Fruit fly (Drosophila melanogaster): ENCODE results near the gene CG42716.

Gene CG42716

DNA sequence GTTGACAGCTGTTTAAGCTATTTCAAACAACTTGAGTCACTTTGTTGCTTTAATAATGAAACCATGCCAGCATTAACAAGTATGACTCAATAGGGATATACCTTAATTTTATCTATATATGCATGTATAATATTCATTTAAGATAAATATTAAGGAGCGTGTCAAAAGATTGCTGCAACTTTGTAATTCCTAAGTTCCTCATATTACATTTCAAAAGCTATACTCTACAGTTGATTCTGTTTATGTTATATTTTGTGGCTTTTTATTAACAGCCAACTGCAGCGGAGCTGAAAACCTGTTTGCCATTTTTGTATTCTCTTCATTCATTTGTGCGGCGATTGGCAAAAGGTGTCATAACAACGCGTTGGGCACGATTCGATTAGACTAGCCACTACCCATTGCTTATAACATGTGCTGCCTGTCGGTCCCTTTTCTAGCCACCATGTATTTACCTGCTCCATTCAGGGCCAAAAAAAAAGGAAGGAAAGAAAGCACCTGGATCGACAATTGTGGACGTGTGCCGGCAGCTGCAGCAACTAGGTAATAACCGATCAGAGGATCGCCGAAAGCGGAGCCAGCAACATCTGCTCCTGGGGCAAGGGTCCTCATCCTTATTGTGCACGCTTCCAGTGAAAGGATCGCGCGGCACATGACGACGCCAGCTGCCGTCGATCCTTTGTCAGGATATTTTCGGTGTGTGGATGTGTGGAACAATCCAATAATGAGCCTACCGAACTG lies 15.3 kb downstream of the CG42716 start:
- TF ChIP-seq psq (optimal IDR thresholded peaks at IDR 0.05) (no peak), insv (optimal IDR thresholded peaks at IDR 0.05) (no peak), ttk (optimal IDR thresholded peaks at IDR 0.05) (no peak), Sin3A (optimal IDR thresholded peaks at IDR 0.05) (no peak), Myc (optimal IDR thresholded peaks at IDR 0.05) (no peak), h (optimal IDR thresholded peaks at IDR 0.05) (no peak)

dm6 chr3L:16049955-16050886 lies 16.6 kb downstream of the CG42716 start:
- no peak for TF ChIP-seq psq (optimal IDR thresholded peaks at IDR 0.05)

- TF ChIP-seq Sin3A (optimal IDR thresholded peaks at IDR 0.05): no peak
- TF ChIP-seq psq (optimal IDR thresholded peaks at IDR 0.05): no peak
- no peak for TF ChIP-seq h (optimal IDR thresholded peaks at IDR 0.05)
- TF ChIP-seq Myc (optimal IDR thresholded peaks at IDR 0.05): no peak
- no peak for TF ChIP-seq insv (optimal IDR thresholded peaks at IDR 0.05)
- TF ChIP-seq ttk (optimal IDR thresholded peaks at IDR 0.05): no peak
Measured at dm6 chr3L:16050887-16051258, 17.3 kb downstream of the CG42716 start, which contains the start of gene Diap1. Gene Diap1, minus strand, starts transcription at chr3L:16051034.

dm6 chr3L:16051719-16052122 lies 18.1 kb downstream of the CG42716 start, which contains the start of gene Mbs:
Gene Mbs, plus strand, starts transcription at chr3L:16051959.
- TF ChIP-seq insv (optimal IDR thresholded peaks at IDR 0.05): no peak
- TF ChIP-seq Myc (optimal IDR thresholded peaks at IDR 0.05): no peak
- TF ChIP-seq ttk (optimal IDR thresholded peaks at IDR 0.05): no peak
- no peak for TF ChIP-seq h (optimal IDR thresholded peaks at IDR 0.05)
- no peak for TF ChIP-seq Sin3A (optimal IDR thresholded peaks at IDR 0.05)
- TF ChIP-seq psq (optimal IDR thresholded peaks at IDR 0.05): no peak

DNA sequence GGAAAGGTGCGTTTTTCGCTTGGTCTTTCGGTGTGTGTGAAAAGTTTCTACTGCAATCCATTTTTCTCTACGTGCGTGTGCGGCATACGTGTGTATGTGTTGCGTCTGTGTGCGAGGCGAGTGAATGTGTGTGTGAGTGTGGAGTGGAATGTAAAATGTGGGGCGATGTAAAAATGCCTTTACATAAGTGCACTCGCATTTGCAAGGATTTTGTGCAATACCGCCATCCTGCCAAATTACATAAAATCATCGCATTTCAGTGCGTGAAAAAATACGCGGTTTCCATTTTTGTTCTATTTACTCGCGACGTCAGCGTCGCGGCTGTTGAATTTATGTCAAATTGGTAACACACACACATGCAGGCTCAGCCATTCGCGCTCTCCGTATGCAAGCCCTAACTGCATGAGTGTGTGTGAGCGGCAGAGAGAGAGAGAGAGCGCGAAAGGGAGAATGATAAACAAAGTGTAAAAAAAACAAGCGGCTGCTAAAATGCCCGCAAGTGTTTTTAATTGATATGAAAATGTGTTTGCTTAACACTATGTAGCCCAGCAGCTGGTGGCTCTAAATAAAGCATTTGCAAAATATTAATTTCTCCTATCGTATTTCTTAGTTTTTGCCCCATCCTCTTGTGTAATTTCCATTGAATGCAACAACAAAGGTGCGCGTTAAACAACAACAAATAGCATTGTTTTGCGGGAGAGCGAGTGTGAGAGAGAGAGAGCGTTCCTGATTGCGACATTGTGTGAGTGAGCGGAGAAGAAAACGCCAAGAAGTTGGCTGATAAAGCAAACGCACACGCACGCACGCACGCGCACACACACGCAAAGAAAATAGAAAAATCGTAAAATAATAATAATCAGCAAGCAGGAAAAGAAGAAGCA lies 18.8 kb downstream of the CG42716 start:
- no peak for TF ChIP-seq h (optimal IDR thresholded peaks at IDR 0.05)
- TF ChIP-seq Myc (optimal IDR thresholded peaks at IDR 0.05): no peak
- no peak for TF ChIP-seq psq (optimal IDR thresholded peaks at IDR 0.05)
- TF ChIP-seq ttk (optimal IDR thresholded peaks at IDR 0.05): no peak
- TF ChIP-seq insv (optimal IDR thresholded peaks at IDR 0.05): no peak
- no peak for TF ChIP-seq Sin3A (optimal IDR thresholded peaks at IDR 0.05)

DNA sequence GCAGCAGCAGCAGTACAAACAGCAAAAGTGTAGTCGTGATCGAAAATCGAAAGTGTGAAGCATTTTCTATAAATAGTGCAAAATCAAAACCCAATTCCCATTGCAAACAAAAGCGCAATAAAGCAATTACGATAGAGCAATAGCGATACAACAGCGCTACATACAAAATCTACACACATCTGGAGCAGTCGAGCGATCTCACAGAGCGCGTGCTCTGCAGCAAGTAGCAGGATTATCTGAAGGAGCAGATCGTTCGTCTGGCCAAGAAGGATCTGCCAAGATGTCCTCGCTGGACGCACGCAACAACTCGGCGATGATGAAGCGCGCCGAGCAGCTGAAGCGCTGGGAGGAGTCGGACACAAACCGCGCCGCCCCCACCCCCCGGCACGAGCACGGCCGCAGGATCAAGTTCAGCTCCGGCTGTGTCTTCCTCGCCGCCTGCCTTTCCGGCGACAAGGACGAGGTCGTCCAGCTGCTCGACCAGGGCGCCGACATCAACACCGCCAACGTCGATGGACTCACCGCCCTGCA lies 19.5 kb downstream of the CG42716 start:
- TF ChIP-seq psq (optimal IDR thresholded peaks at IDR 0.05) (no peak), insv (optimal IDR thresholded peaks at IDR 0.05) (no peak), ttk (optimal IDR thresholded peaks at IDR 0.05) (no peak), Sin3A (optimal IDR thresholded peaks at IDR 0.05) (no peak), h (optimal IDR thresholded peaks at IDR 0.05) (no peak), Myc (optimal IDR thresholded peaks at IDR 0.05) (no peak)

- no peak for TF ChIP-seq Myc (optimal IDR thresholded peaks at IDR 0.05)
- TF ChIP-seq ttk (optimal IDR thresholded peaks at IDR 0.05): no peak
- no peak for TF ChIP-seq Sin3A (optimal IDR thresholded peaks at IDR 0.05)
- no peak for TF ChIP-seq psq (optimal IDR thresholded peaks at IDR 0.05)
- no peak for TF ChIP-seq h (optimal IDR thresholded peaks at IDR 0.05)
- no peak for TF ChIP-seq insv (optimal IDR thresholded peaks at IDR 0.05)
Measured at dm6 chr3L:16054095-16054494, 20.5 kb downstream of the CG42716 start.

DNA sequence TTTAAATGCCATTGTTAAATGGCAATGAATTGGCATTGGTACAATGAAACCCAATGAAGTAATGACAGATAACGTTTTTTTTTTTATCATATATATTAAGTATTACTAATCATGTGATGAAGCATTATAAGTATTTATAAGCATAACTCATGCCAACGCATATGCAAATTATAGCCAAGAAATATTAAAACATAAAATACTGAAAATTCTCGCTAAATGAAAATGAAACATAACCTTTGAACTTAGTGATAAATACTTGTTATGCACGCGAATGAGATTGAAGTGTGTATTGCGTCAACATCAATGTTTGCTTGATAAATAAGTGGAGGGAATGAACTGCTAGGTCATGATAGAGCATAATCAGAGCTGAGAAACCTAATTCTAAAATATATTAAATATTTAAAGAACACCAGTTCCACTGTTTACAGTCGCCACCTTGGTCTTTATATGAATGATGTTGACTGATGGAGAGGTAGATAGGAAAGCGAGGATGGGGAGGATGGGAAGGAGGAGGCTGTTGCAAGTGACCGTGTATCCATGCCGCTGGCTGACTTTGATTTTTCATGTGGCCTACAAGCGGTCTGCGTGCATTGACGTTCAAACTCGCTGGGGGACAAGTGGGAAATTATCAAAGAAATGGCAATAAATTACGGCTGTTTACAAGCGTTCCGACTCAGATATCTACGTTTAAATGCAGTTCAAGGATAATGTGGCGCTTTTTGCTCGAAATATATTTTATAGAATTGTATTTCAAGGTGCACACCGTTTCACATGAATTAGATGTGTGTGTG lies 22.7 kb downstream of the CG42716 start:
- no peak for TF ChIP-seq Myc (optimal IDR thresholded peaks at IDR 0.05)
- TF ChIP-seq h (optimal IDR thresholded peaks at IDR 0.05): no peak
- TF ChIP-seq ttk (optimal IDR thresholded peaks at IDR 0.05): no peak
- no peak for TF ChIP-seq psq (optimal IDR thresholded peaks at IDR 0.05)
- TF ChIP-seq insv (optimal IDR thresholded peaks at IDR 0.05): no peak
- TF ChIP-seq Sin3A (optimal IDR thresholded peaks at IDR 0.05): no peak

- TF ChIP-seq h (optimal IDR thresholded peaks at IDR 0.05) (no peak), Sin3A (optimal IDR thresholded peaks at IDR 0.05) (no peak), Myc (optimal IDR thresholded peaks at IDR 0.05) (no peak), psq (optimal IDR thresholded peaks at IDR 0.05) (no peak), ttk (optimal IDR thresholded peaks at IDR 0.05) (no peak), insv (optimal IDR thresholded peaks at IDR 0.05) (no peak)
Measured at dm6 chr3L:16060806-16061600, 27.4 kb downstream of the CG42716 start.

DNA sequence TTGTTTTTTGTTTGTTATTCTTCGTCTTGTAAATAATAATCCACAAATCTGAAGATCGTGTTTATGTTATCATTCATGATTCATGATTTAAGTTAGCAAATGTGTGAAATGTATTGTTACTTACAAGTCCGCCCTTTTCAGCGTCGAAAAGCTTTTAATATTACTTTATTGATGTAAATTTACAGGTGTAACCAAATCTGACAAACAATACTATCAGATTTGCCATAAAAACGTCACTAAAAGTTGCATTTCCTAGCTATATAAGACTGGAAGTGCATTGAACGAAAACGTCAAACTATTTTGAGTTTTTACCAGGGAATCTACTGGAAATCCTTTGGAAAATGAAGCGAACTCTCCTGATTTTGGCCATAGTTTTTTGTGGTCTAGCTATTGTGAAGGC lies 48.7 kb downstream of the CG42716 start, which contains the start of gene CG33258:
Gene CG33258, plus strand, starts transcription at position 301 of the 400 bp plus-strand sequence.
- TF ChIP-seq h (optimal IDR thresholded peaks at IDR 0.05) (no peak), psq (optimal IDR thresholded peaks at IDR 0.05) (no peak), insv (optimal IDR thresholded peaks at IDR 0.05) (no peak), ttk (optimal IDR thresholded peaks at IDR 0.05) (no peak), Myc (optimal IDR thresholded peaks at IDR 0.05) (no peak), Sin3A (optimal IDR thresholded peaks at IDR 0.05) (no peak)
